Fruit fly (Drosophila melanogaster): Measurements from ENCODE around the gene SdhD.

The SdhD gene

dm6 chr3R:23782456-23783402 lies 22.3 kb upstream of the SdhD start (continued):
- TF ChIP-seq z (GFP tag; IDR thresholded peaks at IDR 0.05) (peak; percentile 88), CG18262 (tag; optimal IDR thresholded peaks at IDR 0.05) (peak; percentile 97), kni (GFP tag; optimal IDR thresholded peaks at IDR 0.05) (peak; percentile 95), CG3838 (GFP tag; optimal IDR thresholded peaks at IDR 0.05) (peak; percentile 79), Bdp1 (GFP tag; optimal IDR thresholded peaks at IDR 0.05) (peak; percentile 72), tll (GFP tag; optimal IDR thresholded peaks at IDR 0.05) (peak in 1 of 2 experiments; percentile 80), CG15601 (tag; optimal IDR thresholded peaks at IDR 0.05) (peak; percentile 93), CG8765 (GFP tag; IDR thresholded peaks at IDR 0.05) (peak; percentile 86), ase (GFP tag; IDR thresholded peaks at IDR 0.05) (peak; percentile 61; the same call in 2 of the 3 replicates), ranshi (GFP tag; IDR thresholded peaks at IDR 0.05) (peak; percentile 73), CG10543 (GFP tag; optimal IDR thresholded peaks at IDR 0.05) (peak; percentile 91), Hr51 (GFP tag; optimal IDR thresholded peaks at IDR 0.05) (peak; percentile 56 to 85), CG10565 (GFP tag; optimal IDR thresholded peaks at IDR 0.05) (peak; percentile 66), Rx (GFP tag; IDR thresholded peaks at IDR 0.05) (peak; percentile 79), vvl (GFP tag; IDR thresholded peaks at IDR 0.05) (peak; percentile 94), CG17568 (GFP tag; optimal IDR thresholded peaks at IDR 0.05) (peak; percentile 73), lab (GFP tag; optimal IDR thresholded peaks at IDR 0.05) (peak; percentile 86), Hand (GFP tag; optimal IDR thresholded peaks at IDR 0.05) (no peak), tap (tag; optimal IDR thresholded peaks at IDR 0.05) (peak; percentile 77), CG32772 (GFP tag; IDR thresholded peaks at IDR 0.05) (peak; percentile 86), CG12071 (GFP tag; optimal IDR thresholded peaks at IDR 0.05) (peak; percentile 87), CG17385 (GFP tag; optimal IDR thresholded peaks at IDR 0.05) (peak; percentile 80), ab (GFP tag; optimal IDR thresholded peaks at IDR 0.05) (peak; percentile 83), da (GFP tag; optimal IDR thresholded peaks at IDR 0.05) (peak; percentile 23), chn (GFP tag; optimal IDR thresholded peaks at IDR 0.05) (peak; percentile 78), tna (GFP tag; IDR thresholded peaks at IDR 0.05; ENCODE audit: partially characterized antibody) (no peak), row (GFP tag; IDR thresholded peaks at IDR 0.05) (peak; percentile 89), onecut (GFP tag; IDR thresholded peaks at IDR 0.05) (peak; percentile 70), CG12299 (tag; optimal IDR thresholded peaks at IDR 0.05) (peak; percentile 76), CG13894 (tag; optimal IDR thresholded peaks at IDR 0.05) (peak; percentile 9), nau (GFP tag; optimal IDR thresholded peaks at IDR 0.05) (peak; percentile 72), CG3995 (GFP tag; optimal IDR thresholded peaks at IDR 0.05) (peak; percentile 15), CG14667 (GFP tag; IDR thresholded peaks at IDR 0.05) (peak; percentile 80), rib (GFP tag; IDR thresholded peaks at IDR 0.05) (peak; percentile 83), lilli (GFP tag; optimal IDR thresholded peaks at IDR 0.05) (peak; percentile 89), CG1529 (GFP tag; optimal IDR thresholded peaks at IDR 0.05) (peak; percentile 89), ftz-f1 (GFP tag; optimal IDR thresholded peaks at IDR 0.05) (peak; percentile 65), esg (GFP tag; conservative IDR thresholded peaks at IDR 0.05) (peak; percentile 76), CG11456 (GFP tag; IDR thresholded peaks at IDR 0.05) (0 out of 3 replicates have a peak, but pooled peaks have one; percentile 57), CG18476 (GFP tag; optimal IDR thresholded peaks at IDR 0.05) (peak; percentile 87), CG10267 (tag; optimal IDR thresholded peaks at IDR 0.05) (peak; percentile 92), kay (GFP tag; optimal IDR thresholded peaks at IDR 0.05) (peak; percentile 72), Six4 (GFP tag; optimal IDR thresholded peaks at IDR 0.05) (peak; percentile 83), sima (GFP tag; optimal IDR thresholded peaks at IDR 0.05) (peak; percentile 12), fu2 (GFP tag; optimal IDR thresholded peaks at IDR 0.05) (peak; percentile 26), CG2199 (GFP tag; IDR thresholded peaks at IDR 0.05) (peak; percentile 69; the same call in 2 of the 3 replicates), al (GFP tag; IDR thresholded peaks at IDR 0.05) (peak; percentile 24; the same call in 1 of the 2 replicates), Dfd (GFP tag; optimal IDR thresholded peaks at IDR 0.05) (no peak)

Measured in whole organism, embryonic.